Worm (Caenorhabditis elegans): ENCODE results near the gene C50F4.4.

The C50F4.4 gene

ce11 chrV:9536505-9536904, at the start of gene C50F4.4 (continued):
- TF ChIP-seq ceh-79 (tag; optimal IDR thresholded peaks at IDR 0.05), result no peak
- no peak for TF ChIP-seq ets-4 (GFP tag; optimal IDR thresholded peaks at IDR 0.05)
- peak; percentile 80 for TF ChIP-seq lsl-1 (GFP tag; optimal IDR thresholded peaks at IDR 0.05)
- peak; percentile 50 for TF ChIP-seq him-1 (tag; optimal IDR thresholded peaks at IDR 0.05)
- TF ChIP-seq F37B4.10 (GFP tag; IDR thresholded peaks at IDR 0.05), result no peak
- no peak for TF ChIP-seq nhr-120 (GFP tag; IDR thresholded peaks at IDR 0.05)
- peak; percentile 53 for TF ChIP-seq snpc-3.4 (tag; optimal IDR thresholded peaks at IDR 0.05)
- no peak for TF ChIP-seq tbp1 (GFP tag; optimal IDR thresholded peaks at IDR 0.05)
- TF ChIP-seq K11D2.4 (GFP tag; IDR thresholded peaks at IDR 0.05), result peak; percentile 58; the same call in 1 of the 2 replicates
- TF ChIP-seq ama-1 (optimal IDR thresholded peaks at IDR 0.05), result no peak
- TF ChIP-seq ama-1 (GFP tag; optimal IDR thresholded peaks at IDR 0.05), result no peak
- TF ChIP-seq hmg-1.2 (GFP tag; IDR thresholded peaks at IDR 0.05), result 0 out of 2 replicates have a peak, but pooled peaks have one; percentile 15
- no peak for TF ChIP-seq Y67H2A.10 (GFP tag; conservative IDR thresholded peaks at IDR 0.05)
- peak; percentile 17 for TF ChIP-seq dpl-1 (GFP tag; optimal IDR thresholded peaks at IDR 0.05)
- TF ChIP-seq attf-5 (GFP tag; optimal IDR thresholded peaks at IDR 0.05), result no peak
- no peak for TF ChIP-seq T07F8.4 (tag; optimal IDR thresholded peaks at IDR 0.05)
- no peak for TF ChIP-seq F33H1.4 (GFP tag; IDR thresholded peaks at IDR 0.05)
- TF ChIP-seq efl-1 (GFP tag; optimal IDR thresholded peaks at IDR 0.05), result peak; percentile 50
- no peak for TF ChIP-seq attf-3 (GFP tag; conservative IDR thresholded peaks at IDR 0.05)
- TF ChIP-seq ekl-4 (GFP tag; IDR thresholded peaks at IDR 0.05), result no peak
- no peak for TF ChIP-seq repo-1 (tag; optimal IDR thresholded peaks at IDR 0.05)
- TF ChIP-seq pha-4 (tag; optimal IDR thresholded peaks at IDR 0.05), result no peak
- peak; percentile 26 for TF ChIP-seq xnd-1 (tag; optimal IDR thresholded peaks at IDR 0.05)
- TF ChIP-seq Y53G8AR.9 (GFP tag; conservative IDR thresholded peaks at IDR 0.05), result no peak
- no peak for TF ChIP-seq atf-7 (tag; optimal IDR thresholded peaks at IDR 0.05)
- TF ChIP-seq unc-130 (GFP tag; optimal IDR thresholded peaks at IDR 0.05), result peak; percentile 66
- TF ChIP-seq madf-6 (GFP tag; IDR thresholded peaks at IDR 0.05), result peak; percentile 85
- peak; percentile 49 for TF ChIP-seq madf-8 (GFP tag; conservative IDR thresholded peaks at IDR 0.05)
- TF ChIP-seq somi-1 (GFP tag; optimal IDR thresholded peaks at IDR 0.05), result no peak
- TF ChIP-seq B0261.1 (tag; optimal IDR thresholded peaks at IDR 0.05), result no peak
- no peak for TF ChIP-seq ceh-100 (GFP tag; IDR thresholded peaks at IDR 0.05)
- TF ChIP-seq Y95B8A.8 (GFP tag; IDR thresholded peaks at IDR 0.05), result no peak
- peak in 1 of 2 experiments; percentile 32 for TF ChIP-seq rec-8 (tag; optimal IDR thresholded peaks at IDR 0.05)
- TF ChIP-seq C06A6.2 (GFP tag; conservative IDR thresholded peaks at IDR 0.05), result no peak
- no peak for TF ChIP-seq nfya-2 (GFP tag; IDR thresholded peaks at IDR 0.05)
- no peak for TF ChIP-seq hlh-26 (GFP tag; conservative IDR thresholded peaks at IDR 0.05)
- TF ChIP-seq mxl-1 (tag; optimal IDR thresholded peaks at IDR 0.05), result no peak
- TF ChIP-seq ztf-3 (GFP tag; optimal IDR thresholded peaks at IDR 0.05), result no peak
- TF ChIP-seq nhr-27 (tag; optimal IDR thresholded peaks at IDR 0.05), result no peak
- TF ChIP-seq let-526 (GFP tag; IDR thresholded peaks at IDR 0.05), result no peak
- TF ChIP-seq F22D6.2 (tag; optimal IDR thresholded peaks at IDR 0.05), result no peak

ce11 chrV:9489411-9489810, 47.2 kb upstream of the C50F4.4 start, which contains the start of gene K06A4.10:
Gene K06A4.10 (minus strand): TSS chrV:9489800.
- peak; percentile 63 for TF ChIP-seq nhr-80 (tag; optimal IDR thresholded peaks at IDR 0.05)
- 0 out of 2 replicates have a peak, but pooled peaks have one; percentile 44 for TF ChIP-seq Y53G8AR.9 (GFP tag; conservative IDR thresholded peaks at IDR 0.05)
- no peak for TF ChIP-seq C17E4.6 (GFP tag; IDR thresholded peaks at IDR 0.05)
- 0 out of 2 replicates have a peak, but pooled peaks have one; percentile 12 for TF ChIP-seq let-526 (GFP tag; IDR thresholded peaks at IDR 0.05)
- peak; percentile 9 for TF ChIP-seq ztf-22 (GFP tag; optimal IDR thresholded peaks at IDR 0.05)
- peak; percentile 20 for TF ChIP-seq ets-4 (GFP tag; optimal IDR thresholded peaks at IDR 0.05)
- TF ChIP-seq hrde-1 (tag; optimal IDR thresholded peaks at IDR 0.05; ENCODE audit: borderline replicate concordance), result no peak
- TF ChIP-seq cebp-1 (GFP tag; IDR thresholded peaks at IDR 0.05), result no peak
- TF ChIP-seq cebp-1 (tag; optimal IDR thresholded peaks at IDR 0.05), result peak; percentile 26
- no peak for TF ChIP-seq tbp1 (GFP tag; optimal IDR thresholded peaks at IDR 0.05)
- no peak for TF ChIP-seq lsl-1 (GFP tag; optimal IDR thresholded peaks at IDR 0.05)
